Worm (Caenorhabditis elegans): ENCODE measurements around the gene algn-14.
A peak's percentile ranks its signal among the peaks of the same experiment; 100 is the strongest.

algn-14 gene

ce11 chrIV:3832040-3832439, 28.8 kb upstream of the algn-14 start:
- TF ChIP-seq zag-1 (tag; optimal IDR thresholded peaks at IDR 0.05) (no peak), jun-1 (tag; optimal IDR thresholded peaks at IDR 0.05) (no peak), nhr-237 (tag; optimal IDR thresholded peaks at IDR 0.05) (no peak), aly-2 (tag; optimal IDR thresholded peaks at IDR 0.05) (no peak), mdl-1 (tag; optimal IDR thresholded peaks at IDR 0.05) (no peak), ceh-16 (tag; optimal IDR thresholded peaks at IDR 0.05) (no peak), nfya-1 (tag; optimal IDR thresholded peaks at IDR 0.05; ENCODE audit: insufficient read depth) (no peak), ceh-28 (tag; optimal IDR thresholded peaks at IDR 0.05) (no peak), egl-5 (tag; optimal IDR thresholded peaks at IDR 0.05) (no peak), lin-15B (tag; optimal IDR thresholded peaks at IDR 0.05) (no peak), nhr-77 (tag; optimal IDR thresholded peaks at IDR 0.05) (no peak), elt-3 (tag; optimal IDR thresholded peaks at IDR 0.05) (no peak), R02D3.7 (tag; optimal IDR thresholded peaks at IDR 0.05) (no peak), pqm-1 (tag; optimal IDR thresholded peaks at IDR 0.05) (no peak), ama-1 (optimal IDR thresholded peaks at IDR 0.05) (no peak)

DNA sequence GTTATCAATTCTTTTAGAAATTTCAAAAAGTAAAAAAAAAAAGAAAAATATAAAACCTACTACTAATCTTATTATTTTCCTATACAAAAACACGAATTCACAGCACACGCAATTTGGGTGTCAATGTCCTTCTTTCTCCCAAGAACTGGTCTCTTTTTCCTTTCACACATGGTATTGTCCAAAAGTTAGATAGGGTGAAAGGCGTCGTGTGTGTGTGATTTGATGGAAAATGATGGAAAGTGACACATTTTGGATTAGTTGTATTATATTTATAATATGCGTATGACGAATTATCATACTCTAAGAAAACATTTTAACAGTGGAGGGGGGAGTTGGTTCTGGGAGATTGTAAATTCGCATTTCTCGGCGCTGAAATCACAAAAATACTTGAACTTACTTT, 24.5 kb upstream of the algn-14 start:
- TF ChIP-seq unc-62 (GFP tag; optimal IDR thresholded peaks at IDR 0.05) = no peak
- TF ChIP-seq fkh-2 (tag; optimal IDR thresholded peaks at IDR 0.05) = no peak
- TF ChIP-seq nhr-25 (tag; optimal IDR thresholded peaks at IDR 0.05) = no peak

- TF ChIP-seq nhr-12 (tag; optimal IDR thresholded peaks at IDR 0.05) (no peak), egl-27 (tag; optimal IDR thresholded peaks at IDR 0.05) (no peak), lin-39 (tag; optimal IDR thresholded peaks at IDR 0.05) (no peak), ceh-82 (tag; optimal IDR thresholded peaks at IDR 0.05) (no peak), snpc-4 (tag; optimal IDR thresholded peaks at IDR 0.05) (no peak), ama-1 (optimal IDR thresholded peaks at IDR 0.05) (no peak), elt-1 (tag; optimal IDR thresholded peaks at IDR 0.05) (no peak), unc-39 (tag; optimal IDR thresholded peaks at IDR 0.05) (no peak), fos-1 (tag; optimal IDR thresholded peaks at IDR 0.05) (no peak), nhr-77 (tag; optimal IDR thresholded peaks at IDR 0.05) (no peak), fkh-2 (tag; optimal IDR thresholded peaks at IDR 0.05) (no peak), skn-1 (tag; optimal IDR thresholded peaks at IDR 0.05) (no peak), ztf-4 (tag; optimal IDR thresholded peaks at IDR 0.05) (no peak), lsy-12 (tag; optimal IDR thresholded peaks at IDR 0.05) (no peak), jun-1 (tag; optimal IDR thresholded peaks at IDR 0.05) (no peak), mml-1 (tag; optimal IDR thresholded peaks at IDR 0.05) (no peak), fkh-10 (GFP tag; optimal IDR thresholded peaks at IDR 0.05) (no peak), nhr-76 (tag; optimal IDR thresholded peaks at IDR 0.05) (no peak), ZK546.5 (tag; optimal IDR thresholded peaks at IDR 0.05) (no peak)
Measured at ce11 chrIV:3826590-3827128, 23.4 kb upstream of the algn-14 start, which contains the start of gene F28F9.3. Gene F28F9.3 (plus strand): TSS chrIV:3826890.

ce11 chrIV:3825388-3825787, 22.2 kb upstream of the algn-14 start:
- TF ChIP-seq sea-2 (GFP tag; optimal IDR thresholded peaks at IDR 0.05) (no peak), egl-5 (tag; optimal IDR thresholded peaks at IDR 0.05) (peak; percentile 3), mml-1 (tag; optimal IDR thresholded peaks at IDR 0.05) (no peak), elt-1 (tag; optimal IDR thresholded peaks at IDR 0.05) (peak; percentile 21), ZK546.5 (tag; optimal IDR thresholded peaks at IDR 0.05) (no peak)

DNA sequence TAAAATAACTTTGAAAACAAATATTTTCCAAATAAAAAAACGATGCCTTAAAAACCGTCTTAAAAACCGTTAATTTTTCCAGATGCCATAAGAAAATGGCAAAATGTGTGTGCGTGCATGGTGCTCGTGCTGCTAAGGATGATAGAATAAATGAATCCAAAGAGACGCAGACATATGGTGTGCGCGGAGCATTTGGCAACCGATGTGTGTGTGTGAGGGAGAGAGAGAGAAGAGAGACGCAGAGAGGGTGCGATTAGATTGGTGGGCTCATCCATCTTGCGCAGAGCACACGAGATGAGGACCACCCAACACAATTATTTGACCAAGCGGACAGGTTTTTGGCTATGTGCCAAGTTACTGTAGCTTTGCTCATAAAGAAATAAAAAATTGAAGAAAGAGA, 21.5 kb upstream of the algn-14 start:
- TF ChIP-seq ama-1 (optimal IDR thresholded peaks at IDR 0.05) (no peak), nhr-28 (tag; optimal IDR thresholded peaks at IDR 0.05) (no peak), nhr-77 (tag; optimal IDR thresholded peaks at IDR 0.05) (no peak), nfya-1 (tag; optimal IDR thresholded peaks at IDR 0.05; ENCODE audit: insufficient read depth) (peak; percentile 68), hmg-11 (tag; optimal IDR thresholded peaks at IDR 0.05) (peak; percentile 57), eor-1 (tag; optimal IDR thresholded peaks at IDR 0.05) (no peak), elt-1 (tag; optimal IDR thresholded peaks at IDR 0.05) (no peak), lin-15B (tag; optimal IDR thresholded peaks at IDR 0.05) (peak; percentile 20), lin-39 (tag; optimal IDR thresholded peaks at IDR 0.05) (peak; percentile 84), daf-12 (tag; optimal IDR thresholded peaks at IDR 0.05) (no peak), tbx-2 (tag; optimal IDR thresholded peaks at IDR 0.05) (no peak), pha-4 (tag; optimal IDR thresholded peaks at IDR 0.05) (no peak)

Data from whole organism, L3 larva.